Fruit fly (Drosophila melanogaster): ENCODE results near the gene slx1.

Gene slx1

DNA sequence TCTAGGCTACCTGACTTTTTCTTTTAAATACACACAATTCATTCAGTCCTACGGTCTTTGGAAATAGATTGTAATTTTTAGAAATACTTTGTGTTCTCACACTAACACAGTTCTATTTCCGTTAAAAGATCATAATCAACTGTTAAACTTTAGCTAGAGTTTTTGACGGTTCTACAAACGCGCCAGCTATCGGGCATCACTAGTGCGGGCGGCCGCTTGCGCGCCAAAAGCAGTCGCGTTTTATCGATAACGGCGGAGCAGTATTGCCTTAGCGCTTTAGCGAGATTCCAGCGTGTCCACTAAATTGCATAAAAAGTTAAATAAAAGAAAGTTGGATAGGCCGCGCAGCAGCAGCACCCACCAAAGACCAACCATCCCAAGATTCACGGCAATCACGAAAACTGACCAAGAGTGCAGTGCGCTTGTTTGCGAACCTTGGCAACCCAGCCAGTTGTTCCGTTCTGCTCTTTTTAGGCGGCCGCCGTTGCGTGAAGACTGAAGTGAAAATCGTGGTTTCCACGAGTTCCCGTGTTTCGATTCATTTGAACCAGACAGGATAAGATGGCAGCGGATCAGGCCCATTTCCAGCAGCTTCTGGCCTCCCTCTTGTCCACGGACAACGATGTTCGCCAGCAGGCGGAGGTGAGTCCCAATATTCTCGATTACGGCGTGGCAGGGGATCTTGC, 7.5 kb downstream of the slx1 start, which contains the start of gene Karybeta3:
Gene Karybeta3, plus strand, starts transcription at position 51 of the 686 bp plus-strand sequence.
- TF ChIP-seq Dip2 (GFP tag; IDR thresholded peaks at IDR 0.05) (no peak; the same call in 1 of the 2 replicates), CG9876 (GFP tag; optimal IDR thresholded peaks at IDR 0.05) (peak; percentile 60), CG5180 (GFP tag; optimal IDR thresholded peaks at IDR 0.05) (peak; percentile 37), crp (GFP tag; optimal IDR thresholded peaks at IDR 0.05) (peak in 1 of 2 experiments; percentile 55), CG14710 (tag; optimal IDR thresholded peaks at IDR 0.05) (peak; percentile 79), nau (GFP tag; optimal IDR thresholded peaks at IDR 0.05) (peak; percentile 69), twi (tag; optimal IDR thresholded peaks at IDR 0.05) (no peak), CG11504 (tag; optimal IDR thresholded peaks at IDR 0.05) (no peak), CG6272 (GFP tag; IDR thresholded peaks at IDR 0.05) (peak; percentile 68), nom (GFP tag; optimal IDR thresholded peaks at IDR 0.05) (peak; percentile 65), Hsf (GFP tag; optimal IDR thresholded peaks at IDR 0.05) (peak; percentile 82), pita (GFP tag; optimal IDR thresholded peaks at IDR 0.05) (no peak), Mes4 (GFP tag; optimal IDR thresholded peaks at IDR 0.05) (peak; percentile 80), oc (tag; optimal IDR thresholded peaks at IDR 0.05) (no peak), Max (GFP tag; optimal IDR thresholded peaks at IDR 0.05) (peak; percentile 62), Vsx1 (GFP tag; optimal IDR thresholded peaks at IDR 0.05) (no peak), Hand (GFP tag; optimal IDR thresholded peaks at IDR 0.05) (no peak), CG18262 (tag; optimal IDR thresholded peaks at IDR 0.05) (peak; percentile 42), ems (GFP tag; optimal IDR thresholded peaks at IDR 0.05) (peak; percentile 83), wdn (GFP tag; IDR thresholded peaks at IDR 0.05) (peak; percentile 71), Deaf1 (tag; optimal IDR thresholded peaks at IDR 0.05) (no peak), Hey (tag; optimal IDR thresholded peaks at IDR 0.05) (no peak), CG15601 (tag; optimal IDR thresholded peaks at IDR 0.05) (peak; percentile 46), CG30020 (tag; optimal IDR thresholded peaks at IDR 0.05) (peak; percentile 71), CG10654 (GFP tag; optimal IDR thresholded peaks at IDR 0.05) (peak; percentile 44), z (GFP tag; IDR thresholded peaks at IDR 0.05) (no peak), onecut (GFP tag; IDR thresholded peaks at IDR 0.05) (0 out of 2 replicates have a peak, but pooled peaks have one; percentile 22), CG4820 (GFP tag; optimal IDR thresholded peaks at IDR 0.05) (peak; percentile 59), TFAM (GFP tag; optimal IDR thresholded peaks at IDR 0.05) (peak; percentile 36), run (tag; optimal IDR thresholded peaks at IDR 0.05) (no peak), Atf-2 (GFP tag; optimal IDR thresholded peaks at IDR 0.05) (peak; percentile 79), lov (optimal IDR thresholded peaks at IDR 0.05) (no peak), lov (GFP tag; IDR thresholded peaks at IDR 0.05) (no peak), HLH4C (GFP tag; IDR thresholded peaks at IDR 0.05; ENCODE audit: partially characterized antibody) (peak; percentile 73), MESR4 (GFP tag; optimal IDR thresholded peaks at IDR 0.05) (peak; percentile 78), CG4424 (GFP tag; optimal IDR thresholded peaks at IDR 0.05) (peak; percentile 72), Hr51 (GFP tag; optimal IDR thresholded peaks at IDR 0.05) (peak in 1 of 2 experiments; percentile 52), jing (GFP tag; optimal IDR thresholded peaks at IDR 0.05) (no peak), Med (GFP tag) (peak; percentile 98), NK7.1 (GFP tag; optimal IDR thresholded peaks at IDR 0.05) (peak; percentile 81), CG5953 (GFP tag; IDR thresholded peaks at IDR 0.05) (no peak; the same call in 1 of the 2 replicates), az2 (GFP tag; optimal IDR thresholded peaks at IDR 0.05) (peak; percentile 63), CG10565 (GFP tag; optimal IDR thresholded peaks at IDR 0.05) (peak; percentile 3), Doc2 (GFP tag; IDR thresholded peaks at IDR 0.05) (no peak), CG12942 (GFP tag; optimal IDR thresholded peaks at IDR 0.05) (peak; percentile 65), slou (GFP tag; optimal IDR thresholded peaks at IDR 0.05) (peak; percentile 10), sim (GFP tag; IDR thresholded peaks at IDR 0.05) (peak; percentile 41; the same call in 1 of the 2 replicates), schlank (tag; optimal IDR thresholded peaks at IDR 0.05) (peak; percentile 48), luna (GFP tag; optimal IDR thresholded peaks at IDR 0.05) (peak; percentile 64)
